Fruit fly (Drosophila melanogaster): ENCODE data around the gene sqz.

sqz gene

dm6 chr3R:19151848-19152787, 11.9 kb upstream of the sqz start (continued):
- no peak; the same call in 2 of the 3 replicates for TF ChIP-seq Mrtf (GFP tag; IDR thresholded peaks at IDR 0.05)
- peak; percentile 9 for TF ChIP-seq CG15011 (GFP tag; optimal IDR thresholded peaks at IDR 0.05)
- peak; percentile 10 for TF ChIP-seq CG18262 (tag; optimal IDR thresholded peaks at IDR 0.05)
- no peak for TF ChIP-seq CG6765 (GFP tag; optimal IDR thresholded peaks at IDR 0.05)
- TF ChIP-seq Xbp1 (GFP tag; optimal IDR thresholded peaks at IDR 0.05): peak; percentile 25
- TF ChIP-seq dmrt99B (tag; optimal IDR thresholded peaks at IDR 0.05): peak; percentile 36
- peak; percentile 47; the same call in 1 of the 2 replicates for TF ChIP-seq sisA (GFP tag; IDR thresholded peaks at IDR 0.05)
- 0 out of 3 replicates have a peak, but pooled peaks have one; percentile 6 for TF ChIP-seq C15 (GFP tag; IDR thresholded peaks at IDR 0.05)
- TF ChIP-seq schlank (tag; optimal IDR thresholded peaks at IDR 0.05): peak; percentile 13
- TF ChIP-seq Sox100B (GFP tag; optimal IDR thresholded peaks at IDR 0.05): peak; percentile 25
- TF ChIP-seq CG12391 (tag; optimal IDR thresholded peaks at IDR 0.05): peak; percentile 45
- TF ChIP-seq Eip74EF (GFP tag; optimal IDR thresholded peaks at IDR 0.05): peak in 1 of 2 experiments; percentile 0
- TF ChIP-seq bsh (GFP tag; optimal IDR thresholded peaks at IDR 0.05): peak in 1 of 2 experiments; percentile 33
- TF ChIP-seq Hr39 (optimal IDR thresholded peaks at IDR 0.05): no peak
- peak; percentile 59 for TF ChIP-seq CG2678 (tag; optimal IDR thresholded peaks at IDR 0.05)
- no peak for TF ChIP-seq tll (GFP tag; optimal IDR thresholded peaks at IDR 0.05)
- no peak for TF ChIP-seq CG15514 (GFP tag; optimal IDR thresholded peaks at IDR 0.05)
- TF ChIP-seq CG14050 (GFP tag; IDR thresholded peaks at IDR 0.05): 0 out of 3 replicates have a peak, but pooled peaks have one; percentile 17
- no peak for TF ChIP-seq CG5180 (GFP tag; optimal IDR thresholded peaks at IDR 0.05)
- TF ChIP-seq fd96Cb (tag; optimal IDR thresholded peaks at IDR 0.05): peak; percentile 21
- no peak for TF ChIP-seq hkb (optimal IDR thresholded peaks at IDR 0.05)
- peak; percentile 59 for TF ChIP-seq hkb (GFP tag; IDR thresholded peaks at IDR 0.05)
- TF ChIP-seq CG11696 (GFP tag; IDR thresholded peaks at IDR 0.05): peak; percentile 79
- peak in 1 of 2 experiments; percentile 73 for TF ChIP-seq Pdp1 (GFP tag; optimal IDR thresholded peaks at IDR 0.05)
- TF ChIP-seq CG10147 (GFP tag; optimal IDR thresholded peaks at IDR 0.05): peak; percentile 19
- peak; percentile 32 for TF ChIP-seq cwo (GFP tag; optimal IDR thresholded peaks at IDR 0.05)
- peak; percentile 53; the same call in 1 of the 2 replicates for TF ChIP-seq CG11247 (GFP tag; IDR thresholded peaks at IDR 0.05)
- peak; percentile 16 for TF ChIP-seq Blimp-1 (GFP tag; optimal IDR thresholded peaks at IDR 0.05)
- TF ChIP-seq CG17361 (GFP tag; IDR thresholded peaks at IDR 0.05): 0 out of 3 replicates have a peak, but pooled peaks have one; percentile 28
- TF ChIP-seq Hr51 (GFP tag; optimal IDR thresholded peaks at IDR 0.05): peak in 1 of 2 experiments; percentile 54
- no peak for TF ChIP-seq CG6854 (GFP tag; optimal IDR thresholded peaks at IDR 0.05)
- no peak for TF ChIP-seq Bdp1 (GFP tag; optimal IDR thresholded peaks at IDR 0.05)
- no peak for TF ChIP-seq GATAe (GFP tag; conservative IDR thresholded peaks at IDR 0.05)
- no peak for TF ChIP-seq CG4282 (GFP tag; optimal IDR thresholded peaks at IDR 0.05)
- no peak for TF ChIP-seq sr (GFP tag; IDR thresholded peaks at IDR 0.05)
- no peak for TF ChIP-seq CG13296 (GFP tag; optimal IDR thresholded peaks at IDR 0.05)
- TF ChIP-seq PHDP (tag; optimal IDR thresholded peaks at IDR 0.05): peak; percentile 58
- peak; percentile 4 for TF ChIP-seq BtbVII (GFP tag; optimal IDR thresholded peaks at IDR 0.05)
- TF ChIP-seq stc (GFP tag; IDR thresholded peaks at IDR 0.05): peak; percentile 46
- peak; percentile 28 for TF ChIP-seq tio (GFP tag; optimal IDR thresholded peaks at IDR 0.05)
- no peak for TF ChIP-seq CG10274 (GFP tag; optimal IDR thresholded peaks at IDR 0.05)
- peak; percentile 43; the same call in 1 of the 2 replicates for TF ChIP-seq CG17328 (GFP tag; IDR thresholded peaks at IDR 0.05)
- peak; percentile 70 for TF ChIP-seq ci (GFP tag; IDR thresholded peaks at IDR 0.05)
- no peak for TF ChIP-seq CG3726 (GFP tag; IDR thresholded peaks at IDR 0.05)
- TF ChIP-seq Oli (tag; optimal IDR thresholded peaks at IDR 0.05): peak; percentile 33
- peak; percentile 35 for TF ChIP-seq CG17359 (tag; optimal IDR thresholded peaks at IDR 0.05)
- TF ChIP-seq B-H1 (GFP tag; IDR thresholded peaks at IDR 0.05): peak; percentile 40; the same call in 1 of the 3 replicates

Measured in whole organism, embryonic.